Worm (Caenorhabditis elegans) whole organism, L1 larva: ENCODE results near the gene clec-7.
"Not testable (repeated sequence)": the region's sequence is repeated elsewhere in the genome, so short reads cannot be mapped to it uniquely, and the experiment has no call there.

ENCODE experiments used
- C04F5.9 ChIP-seq: sonication (generic microtip); optimal IDR thresholded peaks from 2 replicates; lab custom pipeline; 2016; ENCODE audit warnings: missing genetic modification characterization, missing compliant biosample characterization
- Y116A8C.19 ChIP-seq: sonication (generic microtip); optimal IDR thresholded peaks from 2 replicates; lab custom pipeline; 2016; ENCODE audit warnings: missing compliant biosample characterization, missing genetic modification characterization, borderline replicate concordance
- ama-1 ChIP-seq: fragments of 150-350 bp; optimal IDR thresholded peaks from 2 replicates; lab custom pipeline; 2014
- blmp-1 ChIP-seq: fragments of 150-350 bp; optimal IDR thresholded peaks from 2 replicates; lab custom pipeline; 2014; ENCODE audit warnings: missing biosample characterization, missing genetic modification characterization
- ces-1 ChIP-seq: fragments of 150-350 bp; optimal IDR thresholded peaks from 2 replicates; lab custom pipeline; 2014; ENCODE audit warnings: missing biosample characterization, missing genetic modification reagents, missing genetic modification characterization
- dpl-1 ChIP-seq, 3 experiments: fragments of 150-350 bp in 2 of 3; sonication (generic microtip) in 1 of 3; optimal IDR thresholded peaks; 2 replicates each; lab custom pipeline; 2014 to 2017; ENCODE audit warnings: missing biosample characterization in 3 of 3, missing genetic modification characterization in 3 of 3, missing genetic modification reagents in 3 of 3
- dsc-1 ChIP-seq: sonication (generic microtip); optimal IDR thresholded peaks from 2 replicates; lab custom pipeline; 2016; ENCODE audit warnings: mild to moderate bottlenecking, missing genetic modification characterization, missing compliant biosample characterization
- efl-1 ChIP-seq, 4 experiments: fragments of 150-350 bp; optimal IDR thresholded peaks in 3 of 4; peaks in 1 of 4; 1 replicate in 1 of 4; 2 replicates in 3 of 4; lab custom pipeline; 2014; ENCODE audit warnings: missing biosample characterization in 2 of 4, missing genetic modification characterization in 2 of 4, missing genetic modification reagents in 2 of 4
- elt-3 ChIP-seq, 6 experiments: fragments of 150-350 bp in 1 of 6; sonication (generic microtip); optimal IDR thresholded peaks; 2 replicates each; lab custom pipeline; 2017 to 2018; ENCODE audit warnings: missing biosample characterization in 6 of 6, missing genetic modification characterization in 6 of 6, inconsistent platforms in 1 of 6
- fkh-8 ChIP-seq: sonication (generic microtip); optimal IDR thresholded peaks from 2 replicates; lab custom pipeline; 2016; ENCODE audit warnings: mild to moderate bottlenecking, missing genetic modification characterization, missing compliant biosample characterization
- hlh-4 ChIP-seq: sonication (generic microtip); optimal IDR thresholded peaks from 2 replicates; lab custom pipeline; 2016; ENCODE audit warnings: mild to moderate bottlenecking, missing genetic modification characterization, missing compliant biosample characterization
- jun-1 ChIP-seq: fragments of 150-350 bp; optimal IDR thresholded peaks from 2 replicates; lab custom pipeline; 2014; ENCODE audit warnings: missing biosample characterization, missing genetic modification reagents, missing genetic modification characterization
- lin-14 ChIP-seq: fragments of 200-800 bp; sonication (Bioruptor generic); optimal IDR thresholded peaks from 2 replicates; lab custom pipeline; 2018; ENCODE audit warnings: mild to moderate bottlenecking, missing genetic modification characterization, moderate library complexity, missing compliant biosample characterization
- lsy-2 ChIP-seq, 2 experiments: fragments of 150-350 bp; optimal IDR thresholded peaks; 2 replicates each; lab custom pipeline; 2014; ENCODE audit warnings: missing biosample characterization in 2 of 2, missing genetic modification characterization in 2 of 2
- mdl-1 ChIP-seq, 2 experiments: fragments of 150-350 bp; optimal IDR thresholded peaks; 2 replicates each; lab custom pipeline; 2014 to 2017; ENCODE audit warnings: missing biosample characterization in 2 of 2, missing genetic modification characterization in 2 of 2, inconsistent platforms in 1 of 2
- nhr-11 ChIP-seq: fragments of 150-350 bp; optimal IDR thresholded peaks from 2 replicates; lab custom pipeline; 2014; ENCODE audit warnings: missing biosample characterization, missing genetic modification characterization
- nhr-12 ChIP-seq: sonication (generic microtip); optimal IDR thresholded peaks from 2 replicates; lab custom pipeline; 2017; ENCODE audit warnings: missing biosample characterization, missing genetic modification characterization
- nhr-20 ChIP-seq: sonication (generic microtip); optimal IDR thresholded peaks from 2 replicates; lab custom pipeline; 2016; ENCODE audit warnings: mild to moderate bottlenecking, missing genetic modification characterization, missing compliant biosample characterization
- nhr-237 ChIP-seq: fragments of 150-350 bp; optimal IDR thresholded peaks from 2 replicates; lab custom pipeline; 2014; ENCODE audit warnings: missing biosample characterization, missing genetic modification characterization
- nhr-28 ChIP-seq: fragments of 150-350 bp; optimal IDR thresholded peaks from 2 replicates; lab custom pipeline; 2014; ENCODE audit warnings: missing biosample characterization, missing genetic modification characterization
- nhr-47 ChIP-seq: sonication (generic microtip); optimal IDR thresholded peaks from 2 replicates; lab custom pipeline; 2016; ENCODE audit warnings: mild to moderate bottlenecking, missing genetic modification characterization, moderate library complexity, missing compliant biosample characterization
- nhr-71 ChIP-seq: sonication (generic microtip); optimal IDR thresholded peaks from 2 replicates; lab custom pipeline; 2016; ENCODE audit warnings: mild to moderate bottlenecking, missing genetic modification characterization, moderate library complexity, missing compliant biosample characterization
- nhr-84 ChIP-seq: sonication (generic microtip); optimal IDR thresholded peaks from 2 replicates; lab custom pipeline; 2017; ENCODE audit warnings: missing biosample characterization, missing genetic modification characterization
- pqm-1 ChIP-seq: sonication (generic microtip); optimal IDR thresholded peaks from 3 replicates; lab custom pipeline; 2017; ENCODE audit warnings: missing biosample characterization, missing genetic modification characterization
- snpc-4 ChIP-seq: fragments of 150-350 bp; optimal IDR thresholded peaks from 2 replicates; lab custom pipeline; 2014; ENCODE audit warnings: missing biosample characterization, missing genetic modification characterization
- sox-4 ChIP-seq: sonication (generic microtip); optimal IDR thresholded peaks from 2 replicates; lab custom pipeline; 2016; ENCODE audit warnings: missing genetic modification characterization, missing compliant biosample characterization
- sup-37 ChIP-seq: fragments of 200-800 bp; sonication (Bioruptor generic); optimal IDR thresholded peaks from 2 replicates; lab custom pipeline; 2018; ENCODE audit warnings: mild to moderate bottlenecking, missing genetic modification characterization, missing compliant biosample characterization
- tbx-2 ChIP-seq: sonication (generic microtip); optimal IDR thresholded peaks from 2 replicates; lab custom pipeline; 2016; ENCODE audit warnings: missing genetic modification characterization, missing compliant biosample characterization
- unc-86 ChIP-seq: sonication (generic microtip); optimal IDR thresholded peaks from 2 replicates; lab custom pipeline; 2016; ENCODE audit warnings: missing genetic modification characterization, missing compliant biosample characterization
- unc-98 ChIP-seq: fragments of 200-800 bp; sonication (Bioruptor generic); IDR thresholded peaks from 2 replicates; pipeline ENCODE4 v1.3.6; 2022; ENCODE audit warnings: missing genetic modification characterization, missing compliant biosample characterization
- xbp-1 ChIP-seq: sonication (generic microtip); optimal IDR thresholded peaks from 2 replicates; lab custom pipeline; 2016; ENCODE audit warnings: missing genetic modification characterization, missing compliant biosample characterization
- zip-4 ChIP-seq: fragments of 200-800 bp; sonication (Bioruptor generic); optimal IDR thresholded peaks from 2 replicates; lab custom pipeline; 2018; ENCODE audit warnings: mild to moderate bottlenecking, missing genetic modification characterization, moderate library complexity, missing compliant biosample characterization

clec-7 gene

ce11 chrV:7332253-7332652 lies 4.1 kb downstream of the clec-7 start, which contains the start of gene F10G2.1:
Gene F10G2.1, plus strand, starts transcription at chrV:7332553.
- TF ChIP-seq tbx-2 (tag; lab: Kevin White, UChicago) (no peak), mdl-1 (tag; optimal IDR thresholded peaks at IDR 0.05; lab: Kevin White, UChicago) (no peak), jun-1 (tag; lab: Kevin White, UChicago) (no peak), nhr-71 (tag; lab: Kevin White, UChicago) (no peak), nhr-28 (tag; lab: Kevin White, UChicago) (no peak), dsc-1 (tag; lab: Kevin White, UChicago) (no peak), nhr-20 (tag; lab: Kevin White, UChicago) (no peak), nhr-237 (no peak), unc-98 (GFP tag; lab: Robert Waterston, UW) (no peak), C04F5.9 (tag; lab: Kevin White, UChicago) (no peak), ces-1 (GFP tag; lab: Kevin White, UChicago) (no peak), nhr-84 (tag; lab: Kevin White, UChicago) (no peak)

- TF ChIP-seq ama-1; dpl-1 (GFP tag; optimal IDR thresholded peaks at IDR 0.05; lab: Kevin White, UChicago); pqm-1 (tag; lab: Kevin White, UChicago): not testable (repeated sequence)
Measured at ce11 chrV:7337218-7337617, 9.0 kb downstream of the clec-7 start, which contains the start of gene F10G2.7. Gene F10G2.7, minus strand, starts transcription at chrV:7337318.

ce11 chrV:7339831-7340230 lies 11.6 kb downstream of the clec-7 start, which contains the start of gene srh-187:
Gene srh-187, minus strand, starts transcription at chrV:7339931.
- TF ChIP-seq nhr-47 (tag; lab: Kevin White, UChicago) (no peak), elt-3 (tag; optimal IDR thresholded peaks at IDR 0.05; lab: Kevin White, UChicago) (no peak), dpl-1 (GFP tag; optimal IDR thresholded peaks at IDR 0.05; lab: Kevin White, UChicago) (no peak), mdl-1 (tag; optimal IDR thresholded peaks at IDR 0.05; lab: Kevin White, UChicago) (no peak), lsy-2 (tag; optimal IDR thresholded peaks at IDR 0.05; lab: Kevin White, UChicago) (no peak), efl-1 (optimal IDR thresholded peaks at IDR 0.05; lab: Kevin White, UChicago) (no peak), efl-1 (GFP tag; optimal IDR thresholded peaks at IDR 0.05 in 1 of 2; lab: Kevin White, UChicago) (no peak), fkh-8 (tag; lab: Kevin White, UChicago) (no peak), nhr-11 (tag; lab: Kevin White, UChicago) (no peak), lin-14 (GFP tag; lab: Kevin White, UChicago) (no peak), nhr-12 (no peak), unc-86 (tag; lab: Kevin White, UChicago) (no peak), nhr-28 (tag; lab: Kevin White, UChicago) (no peak), nhr-84 (tag; lab: Kevin White, UChicago) (no peak), snpc-4 (no peak), nhr-71 (tag; lab: Kevin White, UChicago) (no peak), xbp-1 (tag; lab: Kevin White, UChicago) (no peak), sup-37 (no peak), hlh-4 (tag; lab: Kevin White, UChicago) (no peak)

- TF ChIP-seq blmp-1 (tag; lab: Kevin White, UChicago) (peak; percentile 2), ces-1 (GFP tag; lab: Kevin White, UChicago) (no peak)
Measured at ce11 chrV:7341942-7342341, 13.8 kb downstream of the clec-7 start, which contains the start of the genes nhr-263 and nhr-148. Gene nhr-263, minus strand, starts transcription at chrV:7342042. Gene nhr-148, plus strand, starts transcription at chrV:7342156.

ce11 chrV:7343522-7343921 lies 15.3 kb downstream of the clec-7 start, which contains the start of gene srh-244:
Gene srh-244, plus strand, starts transcription at chrV:7343822.
- no peak for TF ChIP-seq lin-14 (GFP tag; lab: Kevin White, UChicago)
- no peak for TF ChIP-seq Y116A8C.19 (tag; lab: Kevin White, UChicago)
- TF ChIP-seq zip-4 (GFP tag; lab: Kevin White, UChicago) = no peak
- TF ChIP-seq, all 84 proteins: peak for 0

- TF ChIP-seq unc-86 (tag; lab: Kevin White, UChicago); sox-4 (tag; lab: Kevin White, UChicago); ama-1: not testable (repeated sequence)
Measured at ce11 chrV:7345494-7345893, 17.3 kb downstream of the clec-7 start, which contains the start of gene nhr-147. Gene nhr-147, plus strand, starts transcription at chrV:7345794.
